Worm (Caenorhabditis elegans): Measurements from ENCODE around the gene T04C12.9.
A peak's percentile ranks its signal among the peaks of the same experiment; 100 is the strongest.

Gene T04C12.9

DNA sequence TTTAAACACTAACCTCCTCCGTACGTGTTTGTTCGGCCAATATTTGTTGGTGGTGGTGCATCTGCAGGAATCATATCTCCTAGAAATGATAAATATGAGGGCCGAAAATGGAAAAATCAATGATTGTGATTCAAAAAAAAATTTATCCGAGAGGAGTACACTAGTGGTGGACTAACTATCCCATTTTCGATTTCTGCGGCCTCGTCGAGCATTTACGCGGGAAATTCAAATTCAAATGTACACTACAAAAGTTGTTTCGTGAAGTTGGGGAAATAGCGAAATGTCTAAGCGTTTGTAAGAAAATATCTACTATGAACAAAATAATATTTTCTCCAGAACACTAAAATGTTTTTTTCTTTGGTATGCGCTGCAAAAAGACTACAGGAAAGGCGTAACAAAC lies 33.7 kb downstream of the T04C12.9 start (continued):
- TF ChIP-seq C16A3.4 (tag; optimal IDR thresholded peaks at IDR 0.05) (peak; percentile 52), pag-3 (tag; optimal IDR thresholded peaks at IDR 0.05; ENCODE audit: borderline replicate concordance, insufficient read depth) (no peak), sptf-1 (tag; optimal IDR thresholded peaks at IDR 0.05) (no peak), irx-1 (tag; optimal IDR thresholded peaks at IDR 0.05) (peak; percentile 86), unc-62 (GFP tag; optimal IDR thresholded peaks at IDR 0.05) (no peak), ztf-11 (tag; optimal IDR thresholded peaks at IDR 0.05) (peak in 1 of 2 experiments; percentile 90), zag-1 (tag; optimal IDR thresholded peaks at IDR 0.05) (no peak), ceh-82 (tag; optimal IDR thresholded peaks at IDR 0.05) (peak; percentile 14 to 53 (median 18)), lin-15B (tag; optimal IDR thresholded peaks at IDR 0.05) (peak; percentile 60), tlp-1 (tag; optimal IDR thresholded peaks at IDR 0.05) (no peak), mab-9 (GFP tag; IDR thresholded peaks at IDR 0.05) (0 out of 2 replicates have a peak, but pooled peaks have one; percentile 48), nhr-84 (tag; optimal IDR thresholded peaks at IDR 0.05) (no peak), egl-27 (tag; optimal IDR thresholded peaks at IDR 0.05) (no peak), sox-4 (tag; optimal IDR thresholded peaks at IDR 0.05) (peak; percentile 74), aha-1 (tag; optimal IDR thresholded peaks at IDR 0.05) (no peak), F16B12.6 (tag; optimal IDR thresholded peaks at IDR 0.05) (peak; percentile 12), Y116A8C.19 (tag; optimal IDR thresholded peaks at IDR 0.05; ENCODE audit: borderline replicate concordance) (peak; percentile 56), nhr-19 (GFP tag; conservative IDR thresholded peaks at IDR 0.05) (peak; percentile 72), unc-86 (tag; optimal IDR thresholded peaks at IDR 0.05) (peak; percentile 66), C04F5.9 (tag; optimal IDR thresholded peaks at IDR 0.05) (peak; percentile 72), nhr-20 (tag; optimal IDR thresholded peaks at IDR 0.05) (peak; percentile 81), lin-14 (GFP tag; optimal IDR thresholded peaks at IDR 0.05) (peak; percentile 38), unc-130 (tag; optimal IDR thresholded peaks at IDR 0.05) (peak; percentile 30), efl-3 (GFP tag; optimal IDR thresholded peaks at IDR 0.05) (no peak), nhr-71 (tag; optimal IDR thresholded peaks at IDR 0.05) (peak; percentile 83), snpc-4 (tag; optimal IDR thresholded peaks at IDR 0.05) (peak; percentile 22), ztf-4 (tag; optimal IDR thresholded peaks at IDR 0.05) (no peak), ama-1 (optimal IDR thresholded peaks at IDR 0.05) (no peak), zip-4 (GFP tag; optimal IDR thresholded peaks at IDR 0.05) (peak; percentile 11), pqm-1 (tag; optimal IDR thresholded peaks at IDR 0.05) (no peak), grh-1 (GFP tag; IDR thresholded peaks at IDR 0.05) (peak; percentile 62), dpl-1 (GFP tag; optimal IDR thresholded peaks at IDR 0.05) (peak; percentile 90 to 93 (median 93)), ceh-63 (GFP tag; optimal IDR thresholded peaks at IDR 0.05) (no peak), snu-23 (GFP tag; optimal IDR thresholded peaks at IDR 0.05) (peak; percentile 73), ceh-90 (tag; optimal IDR thresholded peaks at IDR 0.05) (peak; percentile 90), efl-1 (optimal IDR thresholded peaks at IDR 0.05) (peak; percentile 95 to 97), efl-1 (GFP tag; optimal IDR thresholded peaks at IDR 0.05 in 1 of 2) (peak; percentile 93 to 99), lin-35 (GFP tag; optimal IDR thresholded peaks at IDR 0.05) (peak; percentile 93 to 97), isw-1 (GFP tag; IDR thresholded peaks at IDR 0.05) (peak; percentile 53), mep-1 (tag; optimal IDR thresholded peaks at IDR 0.05) (peak; percentile 59), nhr-47 (tag; optimal IDR thresholded peaks at IDR 0.05) (peak; percentile 86), elt-3 (tag; optimal IDR thresholded peaks at IDR 0.05) (peak in 1 of 6 experiments; percentile 30), fkh-8 (tag; optimal IDR thresholded peaks at IDR 0.05) (peak; percentile 42), elt-2 (tag; optimal IDR thresholded peaks at IDR 0.05) (peak; percentile 63), blmp-1 (tag; optimal IDR thresholded peaks at IDR 0.05) (peak; percentile 67), lin-39 (tag; optimal IDR thresholded peaks at IDR 0.05) (peak; percentile 0), rnt-1 (tag; optimal IDR thresholded peaks at IDR 0.05) (peak; percentile 96), hlh-4 (tag; optimal IDR thresholded peaks at IDR 0.05) (no peak), skn-1 (tag; optimal IDR thresholded peaks at IDR 0.05) (peak; percentile 45), C34B4.2 (tag; optimal IDR thresholded peaks at IDR 0.05) (no peak)

Measured in whole organism, L1 larva.